Worm (Caenorhabditis elegans): ENCODE data around the gene C17A2.7.

DNA sequence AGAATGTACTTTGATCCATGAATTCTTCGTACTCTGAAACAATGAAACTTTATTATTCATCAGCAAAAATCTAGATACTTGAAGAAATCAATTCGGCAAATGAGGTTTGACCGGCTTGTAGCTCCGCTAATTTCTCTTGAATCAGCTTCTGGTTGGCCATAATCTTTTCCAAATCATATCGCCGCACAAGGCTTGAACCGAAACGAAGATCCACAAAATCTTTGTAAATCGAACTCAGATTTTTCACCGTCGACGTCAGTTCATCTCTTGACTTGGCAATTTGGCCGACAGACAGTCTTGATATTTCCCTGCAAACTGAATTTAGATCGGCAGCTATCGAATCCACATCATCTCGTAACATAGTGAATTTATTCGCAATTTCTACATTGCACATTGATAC, 37.7 kb downstream of the C17A2.7 start:
- TF ChIP-seq W03F9.2 (tag; optimal IDR thresholded peaks at IDR 0.05) (no peak), dao-5 (tag; optimal IDR thresholded peaks at IDR 0.05) (no peak), him-1 (tag; optimal IDR thresholded peaks at IDR 0.05) (no peak)
